In genomic region chr3L:3983466-3983946, dm6 we compare ENCODE assay signal across 5 fruit fly cellular contexts.
A peak's percentile ranks its signal among the peaks of the same experiment; 100 is the strongest.
TF ChIP-seq lines count a peak whose summit lies in the region.

TSS of gene scrt (plus strand) at chr3L:3983896.

- TF ChIP-seq CTCF in whole organism, embryonic (GFP tag; optimal IDR thresholded peaks at IDR 0.05; lab: Kevin White, UChicago) = no peak

TF ChIP-seq in whole organism, adult, 20 proteins besides CTCF, POLR2A, EP300 and RAD21 (continues in another document):
- TF ChIP-seq CG11617 (GFP tag; optimal IDR thresholded peaks at IDR 0.05; lab: Kevin White, UChicago) = peak; percentile 10
- no peak for TF ChIP-seq kay (GFP tag; lab: Kevin White, UChicago; ENCODE audit: borderline replicate concordance)
- no peak for TF ChIP-seq cnc (optimal IDR thresholded peaks at IDR 0.05; lab: Kevin White, UChicago)
- no peak for TF ChIP-seq CG1620 (GFP tag; optimal IDR thresholded peaks at IDR 0.05; lab: Kevin White, UChicago)
- no peak for TF ChIP-seq CG33017 (tag; optimal IDR thresholded peaks at IDR 0.05; lab: Kevin White, UChicago)
- TF ChIP-seq pad (GFP tag; optimal IDR thresholded peaks at IDR 0.05; lab: Kevin White, UChicago) = peak; percentile 55
- no peak for TF ChIP-seq ovo (GFP tag; optimal IDR thresholded peaks at IDR 0.05; lab: Kevin White, UChicago)
- no peak for TF ChIP-seq CG5204 (GFP tag; optimal IDR thresholded peaks at IDR 0.05; lab: Kevin White, UChicago)
- no peak for TF ChIP-seq CG14711 (tag; optimal IDR thresholded peaks at IDR 0.05; lab: Kevin White, UChicago)
- no peak for TF ChIP-seq bab1 (GFP tag; optimal IDR thresholded peaks at IDR 0.05; lab: Kevin White, UChicago)
- TF ChIP-seq toe (GFP tag; optimal IDR thresholded peaks at IDR 0.05; lab: Kevin White, UChicago) = no peak
- TF ChIP-seq tj (GFP tag; optimal IDR thresholded peaks at IDR 0.05; lab: Kevin White, UChicago) = peak; percentile 16
- TF ChIP-seq CG12768 (GFP tag; optimal IDR thresholded peaks at IDR 0.05; lab: Kevin White, UChicago) = no peak
- TF ChIP-seq Mnt (GFP tag; optimal IDR thresholded peaks at IDR 0.05; lab: Kevin White, UChicago) = no peak
- TF ChIP-seq CG7101 (tag; optimal IDR thresholded peaks at IDR 0.05; lab: Kevin White, UChicago) = no peak
- peak; percentile 9 for TF ChIP-seq Hr96 (GFP tag; optimal IDR thresholded peaks at IDR 0.05; lab: Kevin White, UChicago)
- TF ChIP-seq Clk (GFP tag; optimal IDR thresholded peaks at IDR 0.05; lab: Kevin White, UChicago) = no peak
- no peak for TF ChIP-seq Crg-1 (GFP tag; optimal IDR thresholded peaks at IDR 0.05; lab: Kevin White, UChicago)
- peak; percentile 48 for TF ChIP-seq CG7045 (GFP tag; optimal IDR thresholded peaks at IDR 0.05; lab: Kevin White, UChicago)

TF ChIP-seq in whole organism, embryonic, 481 proteins besides CTCF, POLR2A, EP300 and RAD21 (continues in another document):
- TF ChIP-seq CkIIα-i1 (GFP tag; IDR thresholded peaks at IDR 0.05; lab: Robert Waterston, UW) = no peak
- no peak for TF ChIP-seq Blimp-1 (GFP tag; optimal IDR thresholded peaks at IDR 0.05; lab: Kevin White, UChicago)
- TF ChIP-seq CG1602 (GFP tag; optimal IDR thresholded peaks at IDR 0.05; lab: Kevin White, UChicago) = peak; percentile 16
- TF ChIP-seq Camta (GFP tag; optimal IDR thresholded peaks at IDR 0.05; lab: Kevin White, UChicago) = peak; percentile 11
- no peak for TF ChIP-seq Sin3A (optimal IDR thresholded peaks at IDR 0.05; lab: Kevin White, UChicago)
- TF ChIP-seq CoRest (tag; optimal IDR thresholded peaks at IDR 0.05; lab: Kevin White, UChicago) = peak; percentile 54
- 0 out of 3 replicates have a peak, but pooled peaks have one; percentile 47 for TF ChIP-seq H15 (GFP tag; IDR thresholded peaks at IDR 0.05; lab: Robert Waterston, UW)
- no peak for TF ChIP-seq pb (GFP tag; optimal IDR thresholded peaks at IDR 0.05; lab: Kevin White, UChicago)
- no peak; the same call in 2 of the 3 replicates for TF ChIP-seq Dbx (GFP tag; IDR thresholded peaks at IDR 0.05; lab: Robert Waterston, UW)
- no peak for TF ChIP-seq zen2 (GFP tag; IDR thresholded peaks at IDR 0.05; lab: Robert Waterston, UW; ENCODE audit: partially characterized antibody)
- TF ChIP-seq pum (GFP tag; optimal IDR thresholded peaks at IDR 0.05; lab: Kevin White, UChicago) = no peak
- TF ChIP-seq Chrac-16 (GFP tag; optimal IDR thresholded peaks at IDR 0.05; lab: Kevin White, UChicago) = no peak
- peak; percentile 34 for TF ChIP-seq lilli (GFP tag; optimal IDR thresholded peaks at IDR 0.05; lab: Kevin White, UChicago)
- TF ChIP-seq BtbVII (GFP tag; optimal IDR thresholded peaks at IDR 0.05; lab: Kevin White, UChicago) = peak; percentile 28
- peak; percentile 59 for TF ChIP-seq unpg (GFP tag; optimal IDR thresholded peaks at IDR 0.05; lab: Kevin White, UChicago)
- peak; percentile 8 for TF ChIP-seq CG2202 (tag; optimal IDR thresholded peaks at IDR 0.05; lab: Kevin White, UChicago)
- no peak for TF ChIP-seq CG11695 (GFP tag; IDR thresholded peaks at IDR 0.05; lab: Robert Waterston, UW)
- TF ChIP-seq bsh (GFP tag; optimal IDR thresholded peaks at IDR 0.05; lab: Kevin White, UChicago) = peak in 1 of 2 experiments; percentile 63

TF ChIP-seq in whole organism, prepupa, 60 proteins besides CTCF, POLR2A, EP300 and RAD21:
- no peak for TF ChIP-seq Sox14 (GFP tag; optimal IDR thresholded peaks at IDR 0.05; lab: Kevin White, UChicago)
- 0 out of 3 replicates have a peak, but pooled peaks have one; percentile 15 for TF ChIP-seq CG6163 (GFP tag; IDR thresholded peaks at IDR 0.05; lab: Robert Waterston, UW)
- no peak for TF ChIP-seq CG34406 (GFP tag; optimal IDR thresholded peaks at IDR 0.05; lab: Kevin White, UChicago)
- TF ChIP-seq Sox102F (GFP tag; optimal IDR thresholded peaks at IDR 0.05; lab: Kevin White, UChicago) = no peak
- TF ChIP-seq CG15336 (GFP tag; IDR thresholded peaks at IDR 0.05; lab: Robert Waterston, UW) = no peak
- no peak for TF ChIP-seq CG6792 (GFP tag; optimal IDR thresholded peaks at IDR 0.05; lab: Kevin White, UChicago)
- TF ChIP-seq svp (GFP tag; lab: Kevin White, UChicago) = peak; percentile 57
- TF ChIP-seq CG11762 (GFP tag; optimal IDR thresholded peaks at IDR 0.05; lab: Kevin White, UChicago; ENCODE audit: insufficient read depth) = no peak
- no peak for TF ChIP-seq Gug (GFP tag; IDR thresholded peaks at IDR 0.05; lab: Robert Waterston, UW)
- TF ChIP-seq esn (GFP tag; optimal IDR thresholded peaks at IDR 0.05; lab: Kevin White, UChicago) = no peak
- no peak for TF ChIP-seq CG8119 (GFP tag; IDR thresholded peaks at IDR 0.05; lab: Robert Waterston, UW)
- TF ChIP-seq fd59A (GFP tag; optimal IDR thresholded peaks at IDR 0.05; lab: Kevin White, UChicago) = no peak
- TF ChIP-seq Ets21C (GFP tag; optimal IDR thresholded peaks at IDR 0.05; lab: Kevin White, UChicago) = no peak
- TF ChIP-seq CG6854 (GFP tag; optimal IDR thresholded peaks at IDR 0.05; lab: Kevin White, UChicago) = no peak
- no peak for TF ChIP-seq CG6276 (GFP tag; optimal IDR thresholded peaks at IDR 0.05; lab: Kevin White, UChicago)
- no peak for TF ChIP-seq Eip75B (GFP tag; optimal IDR thresholded peaks at IDR 0.05; lab: Kevin White, UChicago)
- no peak for TF ChIP-seq CG3032 (tag; optimal IDR thresholded peaks at IDR 0.05; lab: Kevin White, UChicago)

TF ChIP-seq in whole organism, pupa, 21 proteins besides CTCF, POLR2A, EP300 and RAD21:
- 0 out of 3 replicates have a peak, but pooled peaks have one; percentile 7 for TF ChIP-seq fd96Ca (GFP tag; IDR thresholded peaks at IDR 0.05; lab: Robert Waterston, UW)
- TF ChIP-seq rn (GFP tag; IDR thresholded peaks at IDR 0.05; lab: Robert Waterston, UW) = no peak

TF ChIP-seq in whole organism, wandering third instar larva, 38 proteins besides CTCF, POLR2A, EP300 and RAD21:
- TF ChIP-seq Hnf4 (GFP tag; optimal IDR thresholded peaks at IDR 0.05; lab: Kevin White, UChicago) = no peak
- TF ChIP-seq HLH106 (tag; optimal IDR thresholded peaks at IDR 0.05; lab: Kevin White, UChicago) = peak; percentile 15
- TF ChIP-seq Abd-B (GFP tag; optimal IDR thresholded peaks at IDR 0.05; lab: Kevin White, UChicago) = no peak
- no peak for TF ChIP-seq fru (GFP tag; optimal IDR thresholded peaks at IDR 0.05; lab: Kevin White, UChicago)
- peak; percentile 4 for TF ChIP-seq h (GFP tag; optimal IDR thresholded peaks at IDR 0.05; lab: Kevin White, UChicago)
- TF ChIP-seq Dif (GFP tag; optimal IDR thresholded peaks at IDR 0.05; lab: Kevin White, UChicago; ENCODE audit: partially characterized antibody) = peak; percentile 62
- peak in 1 of 2 experiments; percentile 25 for TF ChIP-seq foxo (GFP tag; optimal IDR thresholded peaks at IDR 0.05; lab: Kevin White, UChicago)
- TF ChIP-seq sv (GFP tag; optimal IDR thresholded peaks at IDR 0.05; lab: Kevin White, UChicago) = peak; percentile 53
- TF ChIP-seq dl (GFP tag; optimal IDR thresholded peaks at IDR 0.05; lab: Kevin White, UChicago; ENCODE audit: insufficient read depth in 1 of 2, partially characterized antibody in 2 of 2) = peak in 1 of 2 experiments; percentile 33
- TF ChIP-seq N (GFP tag; optimal IDR thresholded peaks at IDR 0.05; lab: Kevin White, UChicago) = no peak
- TF ChIP-seq brk (GFP tag; optimal IDR thresholded peaks at IDR 0.05; lab: Kevin White, UChicago) = no peak
- no peak for TF ChIP-seq Sp1 (GFP tag; optimal IDR thresholded peaks at IDR 0.05; lab: Kevin White, UChicago)
- TF ChIP-seq dmrt93B (GFP tag; optimal IDR thresholded peaks at IDR 0.05; lab: Kevin White, UChicago) = no peak
- TF ChIP-seq Jra (GFP tag; optimal IDR thresholded peaks at IDR 0.05; lab: Kevin White, UChicago) = no peak
- TF ChIP-seq pan (optimal IDR thresholded peaks at IDR 0.05; lab: Kevin White, UChicago) = no peak
- peak; percentile 66 for TF ChIP-seq Vsx2 (GFP tag; optimal IDR thresholded peaks at IDR 0.05; lab: Kevin White, UChicago; ENCODE audit: partially characterized antibody)
- TF ChIP-seq ey (GFP tag; optimal IDR thresholded peaks at IDR 0.05; lab: Kevin White, UChicago) = no peak
- TF ChIP-seq woc (GFP tag; optimal IDR thresholded peaks at IDR 0.05; lab: Kevin White, UChicago) = peak; percentile 34
- no peak for TF ChIP-seq rgr (GFP tag; optimal IDR thresholded peaks at IDR 0.05; lab: Kevin White, UChicago)
- no peak for TF ChIP-seq Dfd (GFP tag; optimal IDR thresholded peaks at IDR 0.05; lab: Kevin White, UChicago)
